Worm (Caenorhabditis elegans) whole organism, early embryonic: ENCODE results near the gene rpl-38.

Experiments used
- B0310.2 ChIP-seq: sonication (generic microtip); optimal IDR thresholded peaks from 2 replicates; lab custom pipeline; 2016; ENCODE audit warnings: mild to moderate bottlenecking, missing genetic modification characterization, missing compliant biosample characterization
- F13C5.2 ChIP-seq: sonication (generic microtip); optimal IDR thresholded peaks from 2 replicates; lab custom pipeline; 2017; ENCODE audit warnings: mild to moderate bottlenecking, missing genetic modification characterization, inconsistent platforms, missing compliant biosample characterization
- aly-1 ChIP-seq: sonication (generic microtip); optimal IDR thresholded peaks from 2 replicates; lab custom pipeline; 2016; ENCODE audit warnings: missing genetic modification characterization, missing compliant biosample characterization
- ama-1 ChIP-seq: fragments of 150-350 bp; optimal IDR thresholded peaks from 2 replicates; lab custom pipeline; 2014
- ceh-13 ChIP-seq: fragments of 200-800 bp; sonication (Bioruptor generic); optimal IDR thresholded peaks from 2 replicates; lab custom pipeline; 2018; ENCODE audit warnings: mild to moderate bottlenecking, missing genetic modification characterization, missing compliant biosample characterization
- ceh-36 ChIP-seq: sonication (generic microtip); optimal IDR thresholded peaks from 2 replicates; lab custom pipeline; 2016; ENCODE audit warnings: missing genetic modification characterization, inconsistent platforms, missing compliant biosample characterization
- ets-7 ChIP-seq: sonication (generic microtip); optimal IDR thresholded peaks from 2 replicates; lab custom pipeline; 2016; ENCODE audit warnings: missing genotype, missing genetic modification characterization, missing compliant biosample characterization
- flt-1 ChIP-seq: fragments of 200-800 bp; sonication (Bioruptor generic); IDR thresholded peaks from 2 replicates; pipeline ENCODE4 v1.3.6; 2022; ENCODE audit warnings: missing genetic modification characterization, missing compliant biosample characterization
- hmbx-1 ChIP-seq: sonication (generic microtip); optimal IDR thresholded peaks from 2 replicates; lab custom pipeline; 2016; ENCODE audit warnings: mild to moderate bottlenecking, missing genetic modification characterization, missing compliant biosample characterization
- hmg-4 ChIP-seq: fragments of 200-800 bp; sonication (Bioruptor generic); optimal IDR thresholded peaks from 2 replicates; lab custom pipeline; 2018; ENCODE audit warnings: mild to moderate bottlenecking, missing genetic modification characterization, missing compliant biosample characterization
- hnd-1 ChIP-seq: sonication (generic microtip); optimal IDR thresholded peaks from 2 replicates; lab custom pipeline; 2016; ENCODE audit warnings: missing genetic modification characterization, missing compliant biosample characterization
- pes-1 ChIP-seq: fragments of 200-800 bp; sonication (Bioruptor generic); IDR thresholded peaks from 2 replicates; pipeline ENCODE4 v1.3.6; 2022; ENCODE audit warnings: missing genetic modification reagents, missing genetic modification characterization, missing compliant biosample characterization
- scrt-1 ChIP-seq: fragments of 200-800 bp; sonication (Bioruptor generic); IDR thresholded peaks from 2 replicates; pipeline ENCODE4 v1.3.6; 2022; ENCODE audit warnings: missing genetic modification characterization, missing compliant biosample characterization
- sea-1 ChIP-seq: fragments of 200-800 bp; sonication (Bioruptor generic); conservative IDR thresholded peaks from 2 replicates; pipeline ENCODE4 v1.3.6; 2022; ENCODE audit warnings: missing genetic modification characterization, missing compliant biosample characterization
- tbx-11 ChIP-seq: fragments of 200-800 bp; sonication (Bioruptor generic); IDR thresholded peaks from 2 replicates; pipeline ENCODE4 v1.3.6; 2022; ENCODE audit warnings: missing genetic modification characterization, missing compliant biosample characterization
- tbx-37 ChIP-seq: fragments of 200-800 bp; sonication (Bioruptor generic); conservative IDR thresholded peaks from 2 replicates; pipeline ENCODE4 v1.3.6; 2022; ENCODE audit warnings: missing genetic modification reagents, missing genetic modification characterization, missing compliant biosample characterization
- tra-4 ChIP-seq: sonication (generic microtip); optimal IDR thresholded peaks from 2 replicates; lab custom pipeline; 2017; ENCODE audit warnings: missing genetic modification characterization, missing compliant biosample characterization

rpl-38 gene

ce11 chrV:15499099-15499498 is 12.9 kb upstream of the rpl-38 start:
- TF ChIP-seq ets-7 (tag; lab: Kevin White, UChicago) (no peak), ceh-13 (GFP tag; lab: Kevin White, UChicago) (no peak), tbx-37 (GFP tag; lab: Robert Waterston, UW) (no peak), tbx-11 (GFP tag; lab: Robert Waterston, UW) (no peak), pes-1 (GFP tag; lab: Robert Waterston, UW) (no peak), scrt-1 (no peak), hmg-4 (GFP tag; lab: Kevin White, UChicago) (no peak), aly-1 (tag; lab: Kevin White, UChicago) (no peak), ama-1 (no peak), ceh-36 (tag; lab: Kevin White, UChicago) (no peak), hmbx-1 (tag; lab: Kevin White, UChicago) (no peak), tra-4 (tag; lab: Kevin White, UChicago) (no peak), F13C5.2 (tag; lab: Kevin White, UChicago) (no peak), hnd-1 (tag; lab: Kevin White, UChicago) (no peak), flt-1 (GFP tag; lab: Robert Waterston, UW) (no peak), sea-1 (GFP tag; lab: Robert Waterston, UW) (no peak), B0310.2 (tag; lab: Kevin White, UChicago) (no peak)

DNA sequence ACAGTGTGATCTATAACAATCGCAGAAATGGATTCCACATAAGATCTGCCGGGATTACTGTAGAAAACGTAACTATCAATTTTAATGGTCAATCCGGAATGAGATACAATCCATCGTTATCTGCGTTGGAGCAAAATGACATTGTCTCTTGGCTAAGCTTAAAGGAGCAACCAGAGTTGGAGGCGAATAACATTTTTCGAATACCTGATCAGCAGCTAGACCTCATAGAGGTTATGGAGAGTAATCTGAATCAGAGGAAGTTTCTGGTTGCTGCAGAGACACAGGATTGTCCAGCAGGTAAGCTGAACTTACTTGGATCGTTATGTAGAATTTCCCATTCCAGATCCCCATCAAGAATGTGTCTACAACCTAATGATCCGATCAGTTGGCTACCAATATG is 8.4 kb upstream of the rpl-38 start:
- TF ChIP-seq ets-7 (tag; lab: Kevin White, UChicago): no peak
- no peak for TF ChIP-seq tra-4 (tag; lab: Kevin White, UChicago)

DNA sequence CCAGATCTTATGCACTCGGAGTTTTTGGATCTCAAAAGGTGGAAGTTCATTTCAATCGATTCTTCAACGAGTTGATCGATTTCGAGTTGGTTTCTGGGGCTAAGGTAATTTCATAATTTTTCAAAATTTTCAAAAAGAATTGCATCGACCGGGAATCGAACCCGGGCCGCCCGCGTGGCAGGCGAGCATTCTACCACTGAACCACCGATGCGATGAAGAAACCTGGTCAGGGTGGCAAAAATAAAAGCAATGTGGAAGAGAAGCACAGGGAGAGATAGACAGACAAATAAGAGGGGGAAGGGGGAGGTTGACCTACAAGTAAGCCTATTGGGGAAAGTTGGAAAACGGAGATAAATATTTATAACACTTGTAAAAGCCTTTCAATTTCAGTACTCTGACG is 6.9 kb upstream of the rpl-38 start:
- TF ChIP-seq hmbx-1 (tag; lab: Kevin White, UChicago) (no peak), tbx-11 (GFP tag; lab: Robert Waterston, UW) (peak; percentile 74; the same call in 1 of the 2 replicates), hnd-1 (tag; lab: Kevin White, UChicago) (no peak), scrt-1 (peak; percentile 65; the same call in 1 of the 2 replicates), pes-1 (GFP tag; lab: Robert Waterston, UW) (no peak; the same call in 1 of the 2 replicates), tra-4 (tag; lab: Kevin White, UChicago) (no peak), aly-1 (tag; lab: Kevin White, UChicago) (peak; percentile 41), tbx-37 (GFP tag; lab: Robert Waterston, UW) (0 out of 2 replicates have a peak, but pooled peaks have one; percentile 34), flt-1 (GFP tag; lab: Robert Waterston, UW) (peak; percentile 78), ama-1 (no peak), hmg-4 (GFP tag; lab: Kevin White, UChicago) (no peak), sea-1 (GFP tag; lab: Robert Waterston, UW) (peak; percentile 81), ets-7 (tag; lab: Kevin White, UChicago) (no peak), ceh-13 (GFP tag; lab: Kevin White, UChicago) (peak; percentile 40), F13C5.2 (tag; lab: Kevin White, UChicago) (peak; percentile 44), ceh-36 (tag; lab: Kevin White, UChicago) (peak; percentile 45), B0310.2 (tag; lab: Kevin White, UChicago) (peak; percentile 42)

- no peak for TF ChIP-seq hmg-4 (GFP tag; lab: Kevin White, UChicago)
- no peak for TF ChIP-seq sea-1 (GFP tag; lab: Robert Waterston, UW)
- no peak for TF ChIP-seq F13C5.2 (tag; lab: Kevin White, UChicago)
- TF ChIP-seq tra-4 (tag; lab: Kevin White, UChicago): no peak
- no peak for TF ChIP-seq ceh-13 (GFP tag; lab: Kevin White, UChicago)
- TF ChIP-seq hmbx-1 (tag; lab: Kevin White, UChicago): no peak
- no peak for TF ChIP-seq ama-1
- no peak for TF ChIP-seq tbx-37 (GFP tag; lab: Robert Waterston, UW)
- no peak for TF ChIP-seq aly-1 (tag; lab: Kevin White, UChicago)
- no peak for TF ChIP-seq tbx-11 (GFP tag; lab: Robert Waterston, UW)
- TF ChIP-seq B0310.2 (tag; lab: Kevin White, UChicago): no peak
- no peak for TF ChIP-seq hnd-1 (tag; lab: Kevin White, UChicago)
- no peak for TF ChIP-seq ceh-36 (tag; lab: Kevin White, UChicago)
- TF ChIP-seq ets-7 (tag; lab: Kevin White, UChicago): no peak
- TF ChIP-seq scrt-1: no peak
- TF ChIP-seq flt-1 (GFP tag; lab: Robert Waterston, UW): no peak
- TF ChIP-seq pes-1 (GFP tag; lab: Robert Waterston, UW): no peak
Observed at ce11 chrV:15512856-15513756, 1.1 kb downstream of the rpl-38 start.

- TF ChIP-seq hnd-1 (tag; lab: Kevin White, UChicago) (no peak), ama-1 (no peak), aly-1 (tag; lab: Kevin White, UChicago) (no peak), flt-1 (GFP tag; lab: Robert Waterston, UW) (no peak), ceh-36 (tag; lab: Kevin White, UChicago) (no peak), F13C5.2 (tag; lab: Kevin White, UChicago) (no peak), hmg-4 (GFP tag; lab: Kevin White, UChicago) (no peak), scrt-1 (no peak), ceh-13 (GFP tag; lab: Kevin White, UChicago) (no peak), tra-4 (tag; lab: Kevin White, UChicago) (no peak), ets-7 (tag; lab: Kevin White, UChicago) (no peak), tbx-37 (GFP tag; lab: Robert Waterston, UW) (no peak), pes-1 (GFP tag; lab: Robert Waterston, UW) (no peak), hmbx-1 (tag; lab: Kevin White, UChicago) (no peak)
Observed at ce11 chrV:15515365-15515764, 3.4 kb downstream of the rpl-38 start.

DNA sequence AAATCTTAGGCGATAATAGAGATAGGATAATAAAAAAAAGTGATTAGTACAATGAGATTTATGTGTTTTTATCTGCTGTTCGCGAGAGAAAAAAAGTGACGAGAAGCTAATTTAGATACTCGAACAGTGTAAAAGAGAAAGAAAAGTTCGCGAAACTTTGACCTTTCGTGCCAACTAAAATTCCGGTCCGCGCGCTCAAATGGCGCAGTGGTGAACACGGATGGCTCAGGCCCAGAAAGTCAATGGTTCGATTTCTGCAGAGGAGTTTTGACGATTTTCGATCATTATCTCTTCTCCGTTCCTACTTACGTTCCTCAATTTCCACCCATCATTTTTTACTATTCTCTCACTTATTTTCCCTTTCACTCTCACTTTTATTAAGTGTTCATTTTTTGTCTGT is 4.5 kb downstream of the rpl-38 start:
- TF ChIP-seq hmbx-1 (tag; lab: Kevin White, UChicago) (no peak), scrt-1 (no peak), pes-1 (GFP tag; lab: Robert Waterston, UW) (no peak), hnd-1 (tag; lab: Kevin White, UChicago) (no peak), ceh-13 (GFP tag; lab: Kevin White, UChicago) (no peak), flt-1 (GFP tag; lab: Robert Waterston, UW) (no peak), tbx-37 (GFP tag; lab: Robert Waterston, UW) (no peak), F13C5.2 (tag; lab: Kevin White, UChicago) (no peak), ceh-36 (tag; lab: Kevin White, UChicago) (no peak), tbx-11 (GFP tag; lab: Robert Waterston, UW) (no peak), sea-1 (GFP tag; lab: Robert Waterston, UW) (no peak), ama-1 (no peak), ets-7 (tag; lab: Kevin White, UChicago) (no peak), hmg-4 (GFP tag; lab: Kevin White, UChicago) (no peak)
